Worm (Caenorhabditis elegans) whole organism, L1 larva: ENCODE data around the gene zim-3.

ENCODE experiments used
- aly-2 ChIP-seq: fragments of 150-350 bp; optimal IDR thresholded peaks from 2 replicates; lab custom pipeline; 2014; ENCODE audit warnings: missing biosample characterization, missing genetic modification characterization
- ceh-82 ChIP-seq, 3 experiments: fragments of 150-350 bp in 1 of 3; sonication (generic microtip) in 2 of 3; optimal IDR thresholded peaks; 2 replicates each; lab custom pipeline; 2014 to 2017; ENCODE audit warnings: missing biosample characterization in 3 of 3, missing genetic modification characterization in 3 of 3
- lin-39 ChIP-seq: fragments of 150-350 bp; optimal IDR thresholded peaks from 2 replicates; lab custom pipeline; 2014; ENCODE audit warnings: missing biosample characterization, missing genetic modification reagents, missing genetic modification characterization
- lsy-2 ChIP-seq, 2 experiments: fragments of 150-350 bp; optimal IDR thresholded peaks; 2 replicates each; lab custom pipeline; 2014; ENCODE audit warnings: missing biosample characterization in 2 of 2, missing genetic modification characterization in 2 of 2
- nhr-90 ChIP-seq: sonication (generic microtip); optimal IDR thresholded peaks from 2 replicates; lab custom pipeline; 2016; ENCODE audit warnings: mild to moderate bottlenecking, missing genetic modification characterization, missing compliant biosample characterization; ENCODE audit not compliant: poor library complexity
- pqm-1 ChIP-seq: sonication (generic microtip); optimal IDR thresholded peaks from 3 replicates; lab custom pipeline; 2017; ENCODE audit warnings: missing biosample characterization, missing genetic modification characterization

DNA sequence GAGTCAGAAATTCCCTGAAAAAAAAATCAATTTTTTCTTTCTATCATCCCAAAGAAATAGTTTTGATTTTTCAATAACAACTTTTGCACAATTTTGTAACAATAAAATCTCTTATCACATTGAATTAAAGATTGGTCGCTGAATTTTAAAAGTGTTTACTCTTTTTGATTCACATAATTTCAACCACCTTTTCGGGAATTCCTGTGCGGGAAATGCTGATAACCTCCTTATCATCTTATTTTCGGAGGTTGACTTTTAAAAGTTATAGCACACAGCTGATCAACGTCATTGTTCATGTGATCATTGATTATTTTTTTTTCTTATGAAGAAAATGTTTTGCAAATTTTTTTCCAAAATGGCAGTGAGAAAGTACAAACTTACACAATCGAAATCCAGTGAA, 15.2 kb upstream of the zim-3 start:
- TF ChIP-seq ceh-82 (tag; optimal IDR thresholded peaks at IDR 0.05; lab: Kevin White, UChicago) = no peak
- peak; percentile 70 for TF ChIP-seq pqm-1 (tag; lab: Kevin White, UChicago)
- TF ChIP-seq aly-2 (tag; lab: Kevin White, UChicago) = no peak
- TF ChIP-seq lsy-2 (tag; optimal IDR thresholded peaks at IDR 0.05; lab: Kevin White, UChicago) = no peak
- TF ChIP-seq lin-39 (tag; lab: Kevin White, UChicago) = no peak
- TF ChIP-seq nhr-90 (tag; lab: Kevin White, UChicago) = peak; percentile 38
